Worm (Caenorhabditis elegans) whole organism, dauer: ENCODE data around the gene gfi-3.
"Not testable (repeated sequence)": the region's sequence is repeated elsewhere in the genome, so short reads cannot be mapped to it uniquely, and the experiment has no call there.

Experiments used
- unc-62 ChIP-seq: sonication (generic microtip); optimal IDR thresholded peaks from 2 replicates; lab custom pipeline; 2017; ENCODE audit warnings: missing biosample characterization, missing genetic modification reagents, missing genetic modification characterization

Gene gfi-3

DNA sequence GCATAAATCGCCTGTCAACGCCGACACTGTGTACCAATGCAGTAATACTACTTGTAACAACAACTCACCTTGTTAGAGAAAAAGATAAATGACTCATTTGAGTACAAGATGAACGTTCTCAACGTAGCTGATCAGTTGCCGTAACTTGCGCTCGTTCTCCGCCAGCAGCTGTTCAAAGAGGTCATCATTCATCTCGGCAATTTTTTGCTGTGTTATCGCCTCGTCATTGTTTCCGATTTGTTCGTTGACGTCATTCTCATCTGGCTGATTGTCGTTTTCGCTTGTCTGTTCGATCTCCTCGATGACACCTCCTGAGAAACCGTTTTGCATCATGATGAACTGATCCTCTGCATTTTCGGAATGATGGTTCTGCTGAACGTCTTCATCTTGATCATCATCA is 22.9 kb downstream of the gfi-3 start:
- no peak for TF ChIP-seq unc-62 (GFP tag; lab: Kevin White, UChicago)

DNA sequence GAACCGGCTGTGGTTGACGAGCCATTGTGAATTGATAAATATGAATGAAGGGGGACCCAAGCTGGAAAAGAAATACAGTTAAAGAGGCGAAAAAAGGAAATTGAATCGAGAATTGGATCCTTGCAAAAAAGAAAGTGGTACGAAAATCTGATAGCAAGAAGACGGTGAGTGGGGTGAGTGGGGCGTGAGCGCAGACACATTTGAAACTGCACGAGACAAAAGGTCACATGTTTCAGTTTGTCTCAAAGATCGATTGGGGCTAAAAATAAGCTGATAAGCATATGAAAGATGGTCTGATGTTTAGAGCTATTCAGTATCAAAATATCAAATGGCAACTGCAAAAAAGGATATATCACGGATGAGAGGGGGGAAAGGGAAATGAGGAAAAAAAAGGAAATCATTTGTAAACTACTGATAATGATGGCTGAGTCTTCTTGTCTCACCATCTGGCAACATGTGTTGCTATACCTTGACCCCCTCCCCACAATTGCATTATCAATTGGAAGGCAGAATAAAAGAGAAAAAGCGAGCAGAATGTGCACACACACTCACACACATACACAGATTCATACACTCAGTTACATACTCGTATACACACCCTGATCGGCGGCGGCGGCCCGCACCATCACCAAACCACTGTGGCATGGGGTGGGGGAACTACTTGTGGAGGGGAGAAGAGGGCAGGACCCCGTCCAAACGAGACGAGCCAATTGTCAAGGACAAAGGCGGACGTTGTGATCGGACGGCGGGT is 23.6 kb downstream of the gfi-3 start, which contains the start of gene M163.1:
M163.1 (minus strand) TSS at position 25 of the 751 bp plus-strand sequence.
- no peak for TF ChIP-seq unc-62 (GFP tag; lab: Kevin White, UChicago)

DNA sequence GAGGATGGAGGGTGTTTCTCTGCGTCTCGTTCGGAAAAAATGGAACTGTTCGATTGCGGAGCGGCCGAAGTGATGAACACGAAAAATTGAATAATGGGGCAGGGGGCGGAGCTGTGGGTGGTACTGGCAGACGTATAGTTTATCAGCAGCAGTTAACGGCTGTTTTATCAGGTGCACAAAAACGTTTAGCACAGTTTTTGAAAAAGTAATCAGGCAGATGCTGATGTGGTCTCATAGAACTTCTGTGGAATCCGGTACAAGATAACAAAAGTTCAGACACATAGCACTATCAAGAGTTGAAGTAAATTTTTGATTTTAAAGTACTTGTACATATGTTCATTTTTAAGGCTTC is 24.2 kb downstream of the gfi-3 start:
- TF ChIP-seq unc-62 (GFP tag; lab: Kevin White, UChicago), result no peak

DNA sequence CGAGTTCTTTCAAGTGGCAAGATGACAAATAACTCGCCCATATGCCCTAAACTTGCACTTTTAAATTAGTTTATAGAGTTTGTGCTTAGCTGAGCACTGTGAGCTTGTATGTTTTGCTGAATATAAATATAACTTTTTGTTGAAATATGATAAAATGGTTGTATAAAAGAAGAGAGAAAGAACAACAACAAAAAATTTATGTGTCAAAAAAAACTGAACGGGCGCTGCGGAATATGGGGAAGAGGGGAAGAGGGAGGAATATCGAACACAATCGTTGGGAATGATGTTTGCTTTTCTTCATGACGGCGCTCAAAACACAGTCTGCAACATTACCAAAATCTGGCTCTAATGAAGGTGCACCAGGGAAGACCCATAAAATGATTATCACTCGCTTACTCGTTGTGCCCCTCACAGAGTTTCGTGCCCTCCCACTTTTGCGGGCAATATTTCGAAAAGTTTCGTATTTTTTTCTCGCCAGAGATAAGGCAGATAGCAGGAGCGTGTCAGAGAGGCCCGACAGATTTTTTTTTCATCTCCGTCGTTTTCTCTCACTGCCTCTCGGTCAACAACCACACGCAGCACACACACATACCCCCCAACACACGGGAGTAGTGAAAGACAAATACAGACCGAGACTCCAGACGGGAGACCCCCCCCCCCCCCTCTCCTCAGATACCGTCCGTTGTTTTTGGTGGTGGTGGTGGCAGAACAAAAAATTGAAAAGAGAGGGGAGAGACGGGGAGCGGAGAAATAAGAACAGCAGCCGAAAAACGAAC is 25.4 kb downstream of the gfi-3 start:
- TF ChIP-seq unc-62 (GFP tag; lab: Kevin White, UChicago), result no peak

DNA sequence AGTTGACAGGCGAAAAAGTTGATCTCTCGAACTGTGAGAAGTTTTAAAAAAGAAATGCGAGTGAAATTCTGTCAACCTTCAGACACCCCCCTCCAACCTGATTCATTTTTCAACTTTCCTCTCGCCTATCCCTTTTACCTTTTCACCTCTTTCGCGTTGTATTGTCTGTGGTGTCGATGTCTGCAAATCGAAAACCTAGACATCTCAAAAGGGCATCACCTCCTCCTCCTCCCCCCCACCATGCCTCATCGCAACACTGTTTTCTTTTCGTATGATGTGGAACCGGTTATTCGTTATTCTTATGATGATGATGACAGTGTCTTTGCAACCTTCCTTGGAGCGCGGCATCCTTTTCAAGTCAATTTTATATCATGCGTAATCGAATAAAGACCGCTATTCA is 27.6 kb downstream of the gfi-3 start:
- TF ChIP-seq unc-62 (GFP tag; lab: Kevin White, UChicago), result no peak

DNA sequence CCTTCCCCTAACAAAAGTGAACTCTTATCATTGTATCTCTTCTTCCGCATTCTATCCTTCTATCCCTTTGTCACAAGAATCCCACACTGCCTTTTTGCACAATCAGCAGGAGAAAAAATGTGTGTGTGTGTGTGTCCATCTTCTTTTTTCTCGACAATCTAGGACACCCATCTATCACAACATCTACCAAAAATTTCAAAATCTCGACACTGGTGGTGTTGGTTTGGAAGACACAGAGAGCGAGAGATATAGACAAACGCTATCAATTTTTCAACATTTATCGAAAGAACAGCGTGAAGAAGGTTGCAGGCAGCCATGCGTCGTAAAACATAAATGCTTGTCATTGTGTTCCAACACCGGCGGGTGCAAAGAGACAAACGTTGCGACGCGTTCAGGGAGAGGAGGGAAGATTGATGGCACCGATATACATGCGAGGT is 28.5 kb downstream of the gfi-3 start:
- TF ChIP-seq unc-62 (GFP tag; lab: Kevin White, UChicago), result no peak

DNA sequence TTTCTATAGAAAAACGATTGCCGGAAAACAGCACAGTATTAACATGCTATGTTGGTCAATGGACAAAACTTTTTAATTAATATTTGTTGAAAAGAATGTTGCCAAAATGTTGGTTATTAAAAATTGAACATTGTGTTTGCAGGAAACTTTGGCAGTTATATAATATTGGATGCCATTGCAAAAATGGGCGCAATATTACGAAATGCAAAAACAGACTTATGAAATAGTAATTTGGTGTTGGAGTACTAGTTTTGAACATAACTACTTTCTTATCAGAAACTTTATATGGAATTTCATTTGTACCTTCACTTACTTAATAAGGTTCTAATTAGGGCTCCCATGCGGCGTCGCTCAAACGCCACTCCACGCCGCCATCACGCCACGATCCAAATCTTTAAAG is 30.0 kb downstream of the gfi-3 start:
- no peak for TF ChIP-seq unc-62 (GFP tag; lab: Kevin White, UChicago)

DNA sequence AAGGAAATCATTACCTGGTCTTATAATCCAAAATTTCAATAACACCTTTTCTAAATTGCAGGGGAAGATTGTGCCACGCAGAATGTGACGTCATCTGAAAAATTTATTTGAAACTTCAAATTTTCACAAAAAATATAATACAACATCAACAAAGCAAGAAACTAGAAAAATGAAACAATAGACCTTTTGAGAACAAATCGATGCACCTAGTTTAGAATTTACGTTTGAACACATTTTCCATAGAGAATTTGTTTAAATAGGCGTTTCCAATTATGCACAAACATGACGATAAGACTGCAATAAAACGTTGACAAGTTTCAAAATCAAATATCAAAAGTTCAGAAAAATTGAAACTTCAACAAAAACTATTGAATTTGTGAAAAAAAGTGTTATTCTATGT is 32.4 kb downstream of the gfi-3 start, which contains the start of gene fbxa-141:
fbxa-141 (minus strand) TSS at position 101 of the 400 bp plus-strand sequence.
- TF ChIP-seq unc-62 (GFP tag; lab: Kevin White, UChicago), result no peak

DNA sequence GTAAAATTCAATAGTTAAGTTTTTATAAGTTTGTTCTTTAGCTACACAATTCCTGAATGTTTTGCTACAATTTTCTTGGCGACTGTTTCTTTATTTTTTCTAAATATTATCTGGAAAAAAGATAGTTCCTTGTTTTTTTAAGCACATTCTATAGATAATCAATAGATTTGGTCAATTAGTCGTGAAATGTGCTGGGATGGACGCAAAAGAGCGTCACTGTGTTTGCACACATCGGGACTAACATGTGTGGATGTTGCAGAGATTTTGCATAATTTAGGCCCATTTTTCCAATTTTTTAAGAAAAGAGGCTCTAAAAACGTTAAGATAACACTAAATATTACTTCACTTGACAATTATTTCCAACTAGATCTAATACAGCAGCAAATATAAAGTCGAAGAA is 33.1 kb downstream of the gfi-3 start:
- no peak for TF ChIP-seq unc-62 (GFP tag; lab: Kevin White, UChicago)

DNA sequence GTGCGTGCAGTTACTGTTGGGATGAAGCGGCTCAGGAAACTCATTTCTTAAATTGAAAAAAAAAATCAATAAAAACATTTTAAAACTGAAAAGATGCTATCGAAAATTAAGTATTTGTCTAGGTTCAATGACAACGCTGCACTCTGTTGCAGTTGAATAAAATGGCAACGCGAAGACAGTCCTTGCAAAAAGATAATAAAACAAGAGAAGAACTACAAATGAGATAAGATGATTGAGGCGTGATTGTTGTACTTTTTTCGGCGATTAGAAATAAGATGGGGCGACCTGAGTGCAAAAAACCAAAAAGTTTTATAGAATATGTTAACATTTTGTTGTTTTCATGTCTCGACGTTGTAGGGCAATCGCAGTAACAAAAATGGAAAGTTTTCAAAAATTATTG is 34.7 kb downstream of the gfi-3 start, which contains the start of gene gcsh-1:
gcsh-1 (minus strand) TSS at position 46 of the 400 bp plus-strand sequence.
- no peak for TF ChIP-seq unc-62 (GFP tag; lab: Kevin White, UChicago)

DNA sequence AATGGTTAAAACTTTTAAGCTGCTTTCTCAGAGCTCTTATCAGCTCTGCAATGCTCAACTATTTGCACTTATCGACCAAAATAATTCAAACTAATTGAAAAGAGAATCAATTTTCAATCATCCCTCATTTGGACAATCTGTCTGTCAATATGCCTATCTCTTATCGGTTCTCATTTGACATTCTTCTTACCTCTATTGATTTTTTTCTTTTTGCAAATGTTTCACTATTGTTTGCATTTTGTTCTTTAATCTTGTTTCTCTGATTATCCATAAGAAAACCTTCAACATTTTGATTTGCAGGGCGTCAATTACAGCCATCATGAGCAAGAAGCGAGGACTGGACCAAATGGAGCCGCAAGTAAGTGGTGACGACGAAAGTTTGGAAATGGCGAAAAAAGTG is 36.2 kb downstream of the gfi-3 start, which contains the start of gene D1025.10:
D1025.10 (plus strand) TSS at position 301 of the 400 bp plus-strand sequence.
- no peak for TF ChIP-seq unc-62 (GFP tag; lab: Kevin White, UChicago)

DNA sequence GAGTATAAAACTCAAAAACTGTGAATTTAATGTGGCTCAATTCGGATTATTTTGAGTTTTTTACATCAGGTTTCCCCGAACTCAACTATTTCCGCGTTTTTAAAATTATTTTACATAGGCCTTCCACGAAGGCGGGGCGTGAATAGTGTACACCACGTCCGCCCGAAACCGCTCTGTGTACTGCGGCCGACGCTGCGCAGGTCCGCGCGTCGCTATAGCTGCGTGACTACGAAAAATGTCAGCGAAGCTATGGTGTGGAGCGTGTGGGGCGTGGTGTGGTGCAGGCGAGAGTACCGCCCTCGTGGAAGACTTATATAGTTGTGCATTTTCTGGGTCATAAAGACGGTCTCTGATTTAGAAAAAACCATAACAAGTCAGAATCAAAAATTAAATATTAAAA is 37.5 kb downstream of the gfi-3 start:
- no peak for TF ChIP-seq unc-62 (GFP tag; lab: Kevin White, UChicago)

DNA sequence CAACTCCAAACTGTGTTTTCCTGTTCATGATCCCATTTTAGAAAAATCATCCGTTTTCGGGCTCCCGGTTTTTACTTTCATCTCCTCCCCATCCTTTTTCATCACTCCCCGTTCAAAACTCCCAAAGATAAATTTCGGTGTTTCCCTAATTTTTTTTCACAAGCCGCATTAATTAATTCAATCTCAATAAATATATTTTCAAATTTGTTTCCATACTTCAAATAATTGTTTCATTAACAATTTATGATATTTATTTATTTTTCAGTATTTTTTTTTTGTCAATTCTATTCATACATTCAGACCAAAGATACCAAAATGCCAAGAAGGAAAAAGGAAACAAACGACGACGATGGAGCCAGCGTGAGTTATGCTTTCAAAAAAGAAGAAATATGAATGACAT is 40.1 kb downstream of the gfi-3 start, which contains the start of gene D1025.1:
D1025.1 (plus strand) TSS at position 301 of the 400 bp plus-strand sequence.
- no peak for TF ChIP-seq unc-62 (GFP tag; lab: Kevin White, UChicago)

DNA sequence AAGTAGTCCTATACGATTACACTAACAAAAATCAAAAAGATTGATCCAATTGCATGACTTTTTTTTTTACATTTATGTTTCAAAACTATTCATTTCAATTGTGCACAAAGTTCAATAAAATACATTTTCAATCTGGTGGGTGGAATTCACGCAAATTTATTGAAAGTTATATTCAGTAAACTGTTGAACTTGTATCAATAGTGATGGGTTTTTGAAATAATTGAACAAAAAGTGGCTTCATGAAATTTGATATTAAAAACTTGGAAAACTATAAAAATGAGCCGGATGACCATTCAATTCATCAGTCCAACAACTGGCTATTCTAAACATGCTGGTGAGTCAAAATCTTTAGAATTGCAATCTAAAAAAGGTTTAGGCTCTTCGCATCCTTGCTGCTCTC is 42.9 kb downstream of the gfi-3 start, which contains the start of gene nspc-16:
nspc-16 (plus strand) TSS at position 301 of the 400 bp plus-strand sequence.
- no peak for TF ChIP-seq unc-62 (GFP tag; lab: Kevin White, UChicago)

DNA sequence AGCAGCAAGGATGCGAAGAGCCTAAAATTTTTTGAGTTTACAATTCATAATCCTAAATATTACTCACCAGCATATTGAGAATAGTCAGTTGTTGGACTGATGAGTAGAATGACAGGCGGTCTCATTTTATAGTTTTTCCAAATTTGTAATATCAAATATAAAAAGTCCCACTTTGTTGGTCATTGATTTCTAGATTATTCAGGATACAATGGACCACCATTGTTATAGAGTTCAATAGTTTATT is 44.6 kb downstream of the gfi-3 start, which contains the start of gene nspc-17:
nspc-17 (minus strand) TSS at position 101 of the 244 bp plus-strand sequence.
- not testable (repeated sequence) for TF ChIP-seq unc-62 (GFP tag; lab: Kevin White, UChicago)
